Fruit fly (Drosophila melanogaster): ENCODE data around the gene CG42780.

The CG42780 gene

dm6 chrX:7293133-7293873 lies 38.7 kb downstream of the CG42780 start (continued):
- peak; percentile 54 for TF ChIP-seq Lim3 (GFP tag; IDR thresholded peaks at IDR 0.05)
- TF ChIP-seq oc (tag; optimal IDR thresholded peaks at IDR 0.05), result peak; percentile 79
- TF ChIP-seq sisA (GFP tag; IDR thresholded peaks at IDR 0.05), result peak; percentile 90
- peak; percentile 88 for TF ChIP-seq phol (tag; optimal IDR thresholded peaks at IDR 0.05)
- TF ChIP-seq prd (optimal IDR thresholded peaks at IDR 0.05), result no peak
- peak; percentile 93 for TF ChIP-seq prd (GFP tag; IDR thresholded peaks at IDR 0.05)
- TF ChIP-seq Dref (GFP tag; IDR thresholded peaks at IDR 0.05), result no peak
- peak; percentile 29 for TF ChIP-seq CG15073 (GFP tag; optimal IDR thresholded peaks at IDR 0.05)
- TF ChIP-seq Neu2 (GFP tag; optimal IDR thresholded peaks at IDR 0.05; ENCODE audit: borderline replicate concordance), result no peak
- TF ChIP-seq CG7745 (tag; optimal IDR thresholded peaks at IDR 0.05), result peak; percentile 58
- peak; percentile 34; the same call in 1 of the 2 replicates for TF ChIP-seq Rfx (GFP tag; IDR thresholded peaks at IDR 0.05)
- TF ChIP-seq sr (GFP tag; IDR thresholded peaks at IDR 0.05), result peak; percentile 70; the same call in 1 of the 3 replicates
- peak; percentile 69 for TF ChIP-seq CG9817 (tag; optimal IDR thresholded peaks at IDR 0.05)
- peak; percentile 63 for TF ChIP-seq CG9437 (GFP tag; optimal IDR thresholded peaks at IDR 0.05)
- no peak for TF ChIP-seq ash1 (GFP tag; optimal IDR thresholded peaks at IDR 0.05)
- peak; percentile 72 for TF ChIP-seq CG14441 (GFP tag; IDR thresholded peaks at IDR 0.05)
- peak; percentile 83 for TF ChIP-seq CG9609 (GFP tag; optimal IDR thresholded peaks at IDR 0.05)
- peak; percentile 44 for TF ChIP-seq CG31224 (GFP tag; IDR thresholded peaks at IDR 0.05)
- TF ChIP-seq CG34422 (GFP tag; IDR thresholded peaks at IDR 0.05), result peak; percentile 82
- TF ChIP-seq yki (optimal IDR thresholded peaks at IDR 0.05), result peak; percentile 31
- TF ChIP-seq CG2712 (tag; optimal IDR thresholded peaks at IDR 0.05), result peak; percentile 87
- peak; percentile 84 for TF ChIP-seq stc (GFP tag; IDR thresholded peaks at IDR 0.05)
- peak; percentile 48 for TF ChIP-seq CG31365 (tag; optimal IDR thresholded peaks at IDR 0.05)
- peak; percentile 81 to 88 for TF ChIP-seq chif (GFP tag; optimal IDR thresholded peaks at IDR 0.05)
- TF ChIP-seq Dip2 (GFP tag; IDR thresholded peaks at IDR 0.05), result no peak
- TF ChIP-seq salm (tag; optimal IDR thresholded peaks at IDR 0.05), result peak; percentile 75
- no peak for TF ChIP-seq br (optimal IDR thresholded peaks at IDR 0.05)
- peak; percentile 59 for TF ChIP-seq CG8290 (GFP tag; optimal IDR thresholded peaks at IDR 0.05)
- TF ChIP-seq CG8290 (tag; optimal IDR thresholded peaks at IDR 0.05), result peak; percentile 20 to 76
- TF ChIP-seq ranshi (GFP tag; IDR thresholded peaks at IDR 0.05), result peak; percentile 76
- peak; percentile 79 for TF ChIP-seq row (GFP tag; IDR thresholded peaks at IDR 0.05)
- peak; percentile 76 for TF ChIP-seq CG7786 (GFP tag; optimal IDR thresholded peaks at IDR 0.05)
- TF ChIP-seq sens-2 (GFP tag; IDR thresholded peaks at IDR 0.05), result peak; percentile 78
- peak; percentile 74 for TF ChIP-seq CG14050 (GFP tag; IDR thresholded peaks at IDR 0.05)
- TF ChIP-seq chn (GFP tag; optimal IDR thresholded peaks at IDR 0.05), result peak; percentile 83
- peak; percentile 6 for TF ChIP-seq zfh2 (GFP tag; optimal IDR thresholded peaks at IDR 0.05)
- no peak for TF ChIP-seq pzg (GFP tag; optimal IDR thresholded peaks at IDR 0.05)
- no peak for TF ChIP-seq BEAF-32 (GFP tag; optimal IDR thresholded peaks at IDR 0.05)
- TF ChIP-seq CG15514 (GFP tag; optimal IDR thresholded peaks at IDR 0.05), result no peak
- peak in 1 of 2 experiments; percentile 43 for TF ChIP-seq Eip74EF (GFP tag; optimal IDR thresholded peaks at IDR 0.05)
- peak; percentile 41 for TF ChIP-seq CG18599 (GFP tag; optimal IDR thresholded peaks at IDR 0.05)
- no peak for TF ChIP-seq CG11085 (GFP tag; IDR thresholded peaks at IDR 0.05)
- TF ChIP-seq scrt (GFP tag; optimal IDR thresholded peaks at IDR 0.05), result peak; percentile 44
- peak; percentile 41; the same call in 1 of the 2 replicates for TF ChIP-seq ro (GFP tag; IDR thresholded peaks at IDR 0.05)
- peak; percentile 72 for TF ChIP-seq CG7372 (GFP tag; IDR thresholded peaks at IDR 0.05)
- peak; percentile 89 for TF ChIP-seq peb (GFP tag; IDR thresholded peaks at IDR 0.05)
- peak; percentile 89 for TF ChIP-seq Awh (GFP tag; IDR thresholded peaks at IDR 0.05)
- peak; percentile 78 for TF ChIP-seq CG16863 (GFP tag; optimal IDR thresholded peaks at IDR 0.05)
- TF ChIP-seq CG34376 (GFP tag; optimal IDR thresholded peaks at IDR 0.05), result no peak
- no peak for TF ChIP-seq hkb (optimal IDR thresholded peaks at IDR 0.05)
- peak; percentile 76 for TF ChIP-seq hkb (GFP tag; IDR thresholded peaks at IDR 0.05)
- TF ChIP-seq Bdp1 (GFP tag; optimal IDR thresholded peaks at IDR 0.05), result peak; percentile 58
